Worm (Caenorhabditis elegans): ENCODE measurements around the gene F16G10.11.

The F16G10.11 gene

ce11 chrII:2417889-2418288, 24.2 kb upstream of the F16G10.11 start, which contains the start of the genes F42G2.5 and F42G2.7:
TSS of gene F42G2.5 (minus strand) at chrII:2417989.
TSS of gene F42G2.7 (plus strand) at chrII:2418158.
- TF ChIP-seq ceh-22 (tag; optimal IDR thresholded peaks at IDR 0.05) (no peak), eyg-1 (tag; optimal IDR thresholded peaks at IDR 0.05) (no peak), hlh-8 (tag; optimal IDR thresholded peaks at IDR 0.05) (no peak), ceh-18 (tag; optimal IDR thresholded peaks at IDR 0.05) (no peak), tbx-2 (tag; optimal IDR thresholded peaks at IDR 0.05) (no peak), ceh-34 (tag; optimal IDR thresholded peaks at IDR 0.05) (no peak), fkh-6 (tag; optimal IDR thresholded peaks at IDR 0.05) (no peak), tbx-7 (tag; optimal IDR thresholded peaks at IDR 0.05) (no peak), C38D4.7 (GFP tag; optimal IDR thresholded peaks at IDR 0.05) (no peak), ceh-19 (GFP tag; optimal IDR thresholded peaks at IDR 0.05) (no peak), Y22D7AL.16 (tag; optimal IDR thresholded peaks at IDR 0.05) (no peak), ceh-6 (GFP tag; optimal IDR thresholded peaks at IDR 0.05) (no peak), dve-1 (tag; optimal IDR thresholded peaks at IDR 0.05) (no peak)

ce11 chrII:2415439-2415838, 21.7 kb upstream of the F16G10.11 start, which contains the start of gene fbxa-4:
TSS of gene fbxa-4 (minus strand) at chrII:2415531.
- TF ChIP-seq eyg-1 (tag; optimal IDR thresholded peaks at IDR 0.05) = no peak
- no peak for TF ChIP-seq K09A11.1 (tag; optimal IDR thresholded peaks at IDR 0.05; ENCODE audit: insufficient read depth)
- no peak for TF ChIP-seq nfya-1 (tag; optimal IDR thresholded peaks at IDR 0.05)
- TF ChIP-seq ceh-19 (GFP tag; optimal IDR thresholded peaks at IDR 0.05) = no peak
- TF ChIP-seq ceh-9 (tag; optimal IDR thresholded peaks at IDR 0.05) = no peak
- no peak for TF ChIP-seq ceh-6 (GFP tag; optimal IDR thresholded peaks at IDR 0.05)
- TF ChIP-seq ceh-18 (tag; optimal IDR thresholded peaks at IDR 0.05) = no peak
- no peak for TF ChIP-seq K02D7.2 (tag; optimal IDR thresholded peaks at IDR 0.05)
- no peak for TF ChIP-seq ztf-16 (tag; optimal IDR thresholded peaks at IDR 0.05)
- TF ChIP-seq elt-4 (tag; optimal IDR thresholded peaks at IDR 0.05) = no peak
- no peak for TF ChIP-seq ref-2 (tag; optimal IDR thresholded peaks at IDR 0.05)
- no peak for TF ChIP-seq lim-6 (tag; optimal IDR thresholded peaks at IDR 0.05)

- TF ChIP-seq ahr-1 (tag; optimal IDR thresholded peaks at IDR 0.05) (no peak), ceh-9 (tag; optimal IDR thresholded peaks at IDR 0.05) (no peak), fax-1 (tag; optimal IDR thresholded peaks at IDR 0.05) (no peak), pros-1 (tag; optimal IDR thresholded peaks at IDR 0.05) (no peak), C38D4.7 (GFP tag; optimal IDR thresholded peaks at IDR 0.05) (no peak), sox-2 (GFP tag; IDR thresholded peaks at IDR 0.05) (no peak), C08G9.2 (tag; optimal IDR thresholded peaks at IDR 0.05) (no peak), hlh-30 (tag; optimal IDR thresholded peaks at IDR 0.05; ENCODE audit: insufficient read depth) (no peak), dve-1 (tag; optimal IDR thresholded peaks at IDR 0.05) (no peak), hlh-6 (tag; optimal IDR thresholded peaks at IDR 0.05) (no peak), sox-4 (tag; optimal IDR thresholded peaks at IDR 0.05) (no peak), tbx-7 (tag; optimal IDR thresholded peaks at IDR 0.05) (no peak), Y22D7AL.16 (tag; optimal IDR thresholded peaks at IDR 0.05) (no peak), ceh-6 (GFP tag; optimal IDR thresholded peaks at IDR 0.05) (no peak), ttx-3 (tag; optimal IDR thresholded peaks at IDR 0.05) (no peak), pax-1 (tag; optimal IDR thresholded peaks at IDR 0.05) (no peak), elt-4 (tag; optimal IDR thresholded peaks at IDR 0.05) (no peak), ceh-31 (tag; optimal IDR thresholded peaks at IDR 0.05) (no peak), pha-4 (tag; optimal IDR thresholded peaks at IDR 0.05) (no peak)
Measured at ce11 chrII:2412649-2413048, 18.9 kb upstream of the F16G10.11 start, which contains the start of gene fbxa-182. TSS of gene fbxa-182 (minus strand) at chrII:2412749.

- no peak for TF ChIP-seq ceh-30 (tag; optimal IDR thresholded peaks at IDR 0.05)
- TF ChIP-seq ets-4 (tag; optimal IDR thresholded peaks at IDR 0.05) = no peak
- no peak for TF ChIP-seq ceh-18 (tag; optimal IDR thresholded peaks at IDR 0.05)
- no peak for TF ChIP-seq F13H6.1 (tag; optimal IDR thresholded peaks at IDR 0.05)
- no peak for TF ChIP-seq fkh-10 (GFP tag; optimal IDR thresholded peaks at IDR 0.05)
- TF ChIP-seq ceh-14 (tag; optimal IDR thresholded peaks at IDR 0.05) = no peak
- TF ChIP-seq ceh-24 (tag; optimal IDR thresholded peaks at IDR 0.05) = no peak
- no peak for TF ChIP-seq lim-6 (tag; optimal IDR thresholded peaks at IDR 0.05)
- TF ChIP-seq C38D4.7 (GFP tag; optimal IDR thresholded peaks at IDR 0.05) = no peak
- no peak for TF ChIP-seq Y22D7AL.16 (tag; optimal IDR thresholded peaks at IDR 0.05)
- TF ChIP-seq syd-9 (tag; optimal IDR thresholded peaks at IDR 0.05) = no peak
- no peak for TF ChIP-seq zip-5 (tag; optimal IDR thresholded peaks at IDR 0.05)
- no peak for TF ChIP-seq ceh-2 (tag; optimal IDR thresholded peaks at IDR 0.05)
- TF ChIP-seq fkh-6 (tag; optimal IDR thresholded peaks at IDR 0.05) = no peak
- TF ChIP-seq ceh-48 (tag; optimal IDR thresholded peaks at IDR 0.05) = no peak
Measured at ce11 chrII:2411555-2411954, 17.8 kb upstream of the F16G10.11 start.
